Fruit fly (Drosophila melanogaster): ENCODE data around the gene CG10958.

Gene CG10958

DNA sequence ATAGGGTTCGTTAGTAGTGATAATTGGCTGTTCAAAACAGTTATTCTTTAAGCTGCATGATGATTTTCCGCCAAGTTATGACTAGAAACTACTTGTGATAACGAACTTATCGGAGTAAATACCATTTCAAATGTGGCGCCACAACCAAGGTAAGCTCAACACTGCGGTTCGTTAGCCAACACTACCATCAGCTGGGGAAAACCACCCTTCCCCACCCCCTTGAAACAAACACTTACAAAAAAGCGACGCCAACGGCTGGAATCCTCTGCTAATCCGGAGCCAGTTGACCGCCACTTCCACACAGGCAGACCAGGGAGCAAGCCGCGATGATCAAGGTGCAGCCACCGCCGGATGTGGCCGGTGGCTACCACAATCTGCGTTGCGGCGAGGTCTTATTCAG is 20.6 kb downstream of the CG10958 start, which contains the start of gene CG18262 (continued):
- no peak for TF ChIP-seq nerfin-1 (tag; optimal IDR thresholded peaks at IDR 0.05)
- no peak for TF ChIP-seq MTF-1 (GFP tag; optimal IDR thresholded peaks at IDR 0.05; ENCODE audit: borderline replicate concordance)
- peak; percentile 78 for TF ChIP-seq Med (GFP tag)
- no peak for TF ChIP-seq CG4328 (GFP tag; optimal IDR thresholded peaks at IDR 0.05)
- TF ChIP-seq CG3281 (GFP tag; optimal IDR thresholded peaks at IDR 0.05) = no peak
- no peak for TF ChIP-seq CG3726 (GFP tag; IDR thresholded peaks at IDR 0.05)
- TF ChIP-seq CG18262 (tag; optimal IDR thresholded peaks at IDR 0.05) = no peak
- no peak for TF ChIP-seq CG1603 (tag; optimal IDR thresholded peaks at IDR 0.05)
- TF ChIP-seq Hand (GFP tag; optimal IDR thresholded peaks at IDR 0.05) = no peak
- peak; percentile 8 for TF ChIP-seq CoRest (tag; optimal IDR thresholded peaks at IDR 0.05)
- TF ChIP-seq CG8281 (tag; optimal IDR thresholded peaks at IDR 0.05) = no peak
- no peak for TF ChIP-seq ems (GFP tag; optimal IDR thresholded peaks at IDR 0.05)
- TF ChIP-seq CG7271 (tag; optimal IDR thresholded peaks at IDR 0.05) = no peak
- TF ChIP-seq ssp (GFP tag; IDR thresholded peaks at IDR 0.05) = no peak
- no peak for TF ChIP-seq CG31388 (GFP tag; optimal IDR thresholded peaks at IDR 0.05)
- no peak for TF ChIP-seq Hmr (GFP tag; optimal IDR thresholded peaks at IDR 0.05)
- TF ChIP-seq HmgZ (tag; optimal IDR thresholded peaks at IDR 0.05) = peak; percentile 12
- peak; percentile 21 for TF ChIP-seq CG13624 (GFP tag; optimal IDR thresholded peaks at IDR 0.05)
- TF ChIP-seq nau (GFP tag; optimal IDR thresholded peaks at IDR 0.05) = no peak
- TF ChIP-seq CG15514 (GFP tag; optimal IDR thresholded peaks at IDR 0.05) = peak; percentile 72
- no peak for TF ChIP-seq dysf (GFP tag; IDR thresholded peaks at IDR 0.05)
- no peak for TF ChIP-seq gcm (GFP tag; optimal IDR thresholded peaks at IDR 0.05)
- no peak for TF ChIP-seq ftz-f1 (GFP tag; optimal IDR thresholded peaks at IDR 0.05)
- TF ChIP-seq sr (GFP tag; IDR thresholded peaks at IDR 0.05) = no peak
- TF ChIP-seq bcd (GFP tag; optimal IDR thresholded peaks at IDR 0.05) = no peak
- TF ChIP-seq CG11723 (GFP tag; optimal IDR thresholded peaks at IDR 0.05) = no peak
- no peak for TF ChIP-seq CG32532 (GFP tag; IDR thresholded peaks at IDR 0.05)
- TF ChIP-seq disco-r (GFP tag; optimal IDR thresholded peaks at IDR 0.05) = no peak
- peak; percentile 89 for TF ChIP-seq E2f2 (GFP tag; IDR thresholded peaks at IDR 0.05)
- TF ChIP-seq ranshi (GFP tag; IDR thresholded peaks at IDR 0.05) = no peak
- no peak for TF ChIP-seq gem (tag; optimal IDR thresholded peaks at IDR 0.05)
- TF ChIP-seq pzg (GFP tag; optimal IDR thresholded peaks at IDR 0.05) = peak; percentile 49
- TF ChIP-seq Sox102F (GFP tag; optimal IDR thresholded peaks at IDR 0.05) = no peak
- TF ChIP-seq HLH54F (GFP tag; optimal IDR thresholded peaks at IDR 0.05) = no peak
- TF ChIP-seq CG6683 (GFP tag; optimal IDR thresholded peaks at IDR 0.05) = no peak
- no peak for TF ChIP-seq CG4820 (GFP tag; optimal IDR thresholded peaks at IDR 0.05)
- no peak for TF ChIP-seq nmo (GFP tag; optimal IDR thresholded peaks at IDR 0.05)
- TF ChIP-seq CG4282 (GFP tag; optimal IDR thresholded peaks at IDR 0.05) = no peak
- peak; percentile 96 for TF ChIP-seq MBD-R2 (GFP tag; IDR thresholded peaks at IDR 0.05)
- no peak for TF ChIP-seq CG17568 (GFP tag; optimal IDR thresholded peaks at IDR 0.05)
- peak; percentile 83 for TF ChIP-seq crol (GFP tag; IDR thresholded peaks at IDR 0.05)
- peak; percentile 28; the same call in 1 of the 2 replicates for TF ChIP-seq CG3847 (GFP tag; IDR thresholded peaks at IDR 0.05)

DNA sequence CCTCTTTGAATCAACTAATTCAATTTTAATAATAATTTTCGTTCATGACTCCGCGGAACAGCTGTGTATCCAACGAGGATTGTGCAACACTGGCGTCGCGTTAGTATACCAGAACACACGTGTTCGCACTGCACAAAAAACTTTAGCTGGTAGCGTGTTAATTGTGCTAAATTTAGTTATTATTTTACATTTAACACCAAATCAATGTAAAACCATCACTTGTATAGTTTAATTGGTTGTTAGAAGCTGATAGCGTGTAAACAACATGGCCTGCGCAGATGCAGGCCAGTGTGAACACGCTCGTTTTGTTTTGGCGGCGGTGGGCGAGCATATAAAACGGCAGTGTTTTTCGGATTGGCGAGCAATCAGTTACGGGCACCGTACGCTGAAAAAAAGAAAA is 25.2 kb downstream of the CG10958 start, which contains the start of the genes Traf6 and GIIIspla2:
TSS of gene Traf6 (minus strand) at position 93 of the 400 bp plus-strand sequence.
TSS of gene GIIIspla2 (plus strand) at position 335 of the 400 bp plus-strand sequence.
- TF ChIP-seq CG12942 (GFP tag; optimal IDR thresholded peaks at IDR 0.05) = peak; percentile 56
- peak; percentile 30 for TF ChIP-seq CG6765 (GFP tag; optimal IDR thresholded peaks at IDR 0.05)
- TF ChIP-seq br (optimal IDR thresholded peaks at IDR 0.05) = no peak
- peak; percentile 67 for TF ChIP-seq CG6272 (GFP tag; IDR thresholded peaks at IDR 0.05)
- peak in 1 of 2 experiments; percentile 56 for TF ChIP-seq insv (GFP tag; optimal IDR thresholded peaks at IDR 0.05)
- TF ChIP-seq CG2120 (GFP tag; optimal IDR thresholded peaks at IDR 0.05) = peak; percentile 87
- peak; percentile 17 for TF ChIP-seq ATbp (GFP tag; optimal IDR thresholded peaks at IDR 0.05)
- peak; percentile 88 for TF ChIP-seq dysf (GFP tag; IDR thresholded peaks at IDR 0.05)
- peak; percentile 93 for TF ChIP-seq row (GFP tag; IDR thresholded peaks at IDR 0.05)
- peak; percentile 76 for TF ChIP-seq CG10366 (GFP tag; IDR thresholded peaks at IDR 0.05)
- TF ChIP-seq amos (GFP tag; IDR thresholded peaks at IDR 0.05; ENCODE audit: partially characterized antibody) = no peak
- peak; percentile 62 for TF ChIP-seq org-1 (GFP tag; optimal IDR thresholded peaks at IDR 0.05)
- TF ChIP-seq CHES-1-like (GFP tag; optimal IDR thresholded peaks at IDR 0.05) = peak; percentile 53

All from whole organism, embryonic.